Worm (Caenorhabditis elegans): ENCODE measurements around the gene srw-113.

DNA sequence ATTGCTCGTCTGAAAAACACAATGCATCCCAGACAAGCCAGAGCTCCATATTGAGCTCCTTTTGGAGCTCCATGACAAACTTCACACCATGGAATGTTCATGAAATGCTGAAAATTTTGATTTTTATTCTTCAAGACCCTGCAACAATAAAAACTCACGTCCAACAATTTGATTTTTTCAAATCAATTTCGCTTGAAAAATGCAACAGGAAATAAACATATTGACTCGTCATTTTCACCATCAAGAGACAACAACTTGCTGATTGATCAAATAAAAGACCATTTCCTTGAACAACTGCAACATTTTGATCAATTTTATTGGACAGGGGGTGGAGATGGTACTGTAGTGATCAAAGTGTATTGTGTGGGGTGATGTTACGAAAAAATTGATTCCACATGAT is 36.8 kb downstream of the srw-113 start, which contains the start of gene nhr-269:
- TF ChIP-seq D1046.2 (GFP tag; IDR thresholded peaks at IDR 0.05): no peak
- no peak for TF ChIP-seq zip-11 (GFP tag; IDR thresholded peaks at IDR 0.05)
- no peak for TF ChIP-seq ctbp-1 (GFP tag; IDR thresholded peaks at IDR 0.05)
- TF ChIP-seq R02D3.7 (tag; optimal IDR thresholded peaks at IDR 0.05): no peak
